Worm (Caenorhabditis elegans): ENCODE data around the gene Y47D7A.6.

Gene Y47D7A.6

ce11 chrV:4414613-4415071 lies 3.4 kb downstream of the Y47D7A.6 start, which contains the start of gene grl-5:
Gene grl-5 (minus strand): TSS chrV:4414663.
- no peak for TF ChIP-seq ceh-36 (tag; optimal IDR thresholded peaks at IDR 0.05)
- no peak for TF ChIP-seq tbx-37 (GFP tag; conservative IDR thresholded peaks at IDR 0.05)
- no peak for TF ChIP-seq flt-1 (GFP tag; IDR thresholded peaks at IDR 0.05)
- no peak for TF ChIP-seq B0310.2 (tag; optimal IDR thresholded peaks at IDR 0.05)
- no peak for TF ChIP-seq ceh-13 (GFP tag; optimal IDR thresholded peaks at IDR 0.05)
- TF ChIP-seq hmbx-1 (tag; optimal IDR thresholded peaks at IDR 0.05) = no peak
- no peak for TF ChIP-seq ama-1 (optimal IDR thresholded peaks at IDR 0.05)
- no peak for TF ChIP-seq scrt-1 (GFP tag; IDR thresholded peaks at IDR 0.05)
- TF ChIP-seq tra-4 (tag; optimal IDR thresholded peaks at IDR 0.05) = no peak
- no peak for TF ChIP-seq pes-1 (GFP tag; IDR thresholded peaks at IDR 0.05)
- TF ChIP-seq hmg-4 (GFP tag; optimal IDR thresholded peaks at IDR 0.05) = no peak
- TF ChIP-seq tbx-11 (GFP tag; IDR thresholded peaks at IDR 0.05) = no peak
- TF ChIP-seq ets-7 (tag; optimal IDR thresholded peaks at IDR 0.05) = no peak
- no peak for TF ChIP-seq hnd-1 (tag; optimal IDR thresholded peaks at IDR 0.05)
- TF ChIP-seq sea-1 (GFP tag; conservative IDR thresholded peaks at IDR 0.05) = no peak
- no peak for TF ChIP-seq aly-1 (tag; optimal IDR thresholded peaks at IDR 0.05)

ce11 chrV:4411714-4412113 lies 6.3 kb downstream of the Y47D7A.6 start, which contains the start of gene Y47D7A.17:
Gene Y47D7A.17 (minus strand): TSS chrV:4411814.
- TF ChIP-seq tra-4 (tag; optimal IDR thresholded peaks at IDR 0.05) = no peak
- TF ChIP-seq aly-1 (tag; optimal IDR thresholded peaks at IDR 0.05) = no peak
- TF ChIP-seq B0310.2 (tag; optimal IDR thresholded peaks at IDR 0.05) = no peak

- TF ChIP-seq sea-1 (GFP tag; conservative IDR thresholded peaks at IDR 0.05) = no peak
- no peak for TF ChIP-seq flt-1 (GFP tag; IDR thresholded peaks at IDR 0.05)
- TF ChIP-seq B0310.2 (tag; optimal IDR thresholded peaks at IDR 0.05) = no peak
- no peak for TF ChIP-seq tbx-37 (GFP tag; conservative IDR thresholded peaks at IDR 0.05)
- TF ChIP-seq tra-4 (tag; optimal IDR thresholded peaks at IDR 0.05) = no peak
- TF ChIP-seq hnd-1 (tag; optimal IDR thresholded peaks at IDR 0.05) = no peak
- no peak for TF ChIP-seq hmbx-1 (tag; optimal IDR thresholded peaks at IDR 0.05)
- no peak for TF ChIP-seq ceh-13 (GFP tag; optimal IDR thresholded peaks at IDR 0.05)
- TF ChIP-seq F13C5.2 (tag; optimal IDR thresholded peaks at IDR 0.05) = no peak
- no peak for TF ChIP-seq ceh-36 (tag; optimal IDR thresholded peaks at IDR 0.05)
- TF ChIP-seq ama-1 (optimal IDR thresholded peaks at IDR 0.05) = no peak
- no peak for TF ChIP-seq aly-1 (tag; optimal IDR thresholded peaks at IDR 0.05)
- TF ChIP-seq hmg-4 (GFP tag; optimal IDR thresholded peaks at IDR 0.05) = no peak
- no peak for TF ChIP-seq scrt-1 (GFP tag; IDR thresholded peaks at IDR 0.05)
Measured at ce11 chrV:4410643-4411042, 7.4 kb downstream of the Y47D7A.6 start, which contains the start of gene Y47D7A.3. Gene Y47D7A.3 (plus strand): TSS chrV:4410943.

DNA sequence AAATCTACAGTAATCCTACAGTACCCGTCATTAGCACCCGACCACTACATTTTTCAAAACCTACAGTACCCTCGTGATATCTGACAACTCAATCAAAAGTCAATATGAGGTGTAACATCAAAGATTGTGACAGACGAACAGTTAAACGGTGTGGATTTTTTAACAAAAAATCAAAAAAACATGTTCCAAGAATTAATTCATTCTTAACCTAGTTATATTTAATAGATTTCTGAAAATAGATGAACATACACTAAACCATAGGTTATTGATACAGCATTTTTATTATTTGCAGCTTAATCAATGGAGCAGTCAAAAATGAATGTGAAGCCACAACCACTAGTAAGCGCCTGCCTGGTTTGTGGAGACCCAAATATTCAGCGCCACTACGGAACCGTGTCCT lies 10.5 kb downstream of the Y47D7A.6 start, which contains the start of gene nhr-118:
Gene nhr-118, plus strand, starts transcription at position 301 of the 400 bp plus-strand sequence.
- TF ChIP-seq ets-7 (tag; optimal IDR thresholded peaks at IDR 0.05) (no peak), hnd-1 (tag; optimal IDR thresholded peaks at IDR 0.05) (no peak), sea-1 (GFP tag; conservative IDR thresholded peaks at IDR 0.05) (no peak), F13C5.2 (tag; optimal IDR thresholded peaks at IDR 0.05) (no peak), B0310.2 (tag; optimal IDR thresholded peaks at IDR 0.05) (no peak), tbx-37 (GFP tag; conservative IDR thresholded peaks at IDR 0.05) (no peak)

- TF ChIP-seq aly-1 (tag; optimal IDR thresholded peaks at IDR 0.05) (no peak), hmbx-1 (tag; optimal IDR thresholded peaks at IDR 0.05) (no peak), F13C5.2 (tag; optimal IDR thresholded peaks at IDR 0.05) (no peak), sea-1 (GFP tag; conservative IDR thresholded peaks at IDR 0.05) (no peak), hmg-4 (GFP tag; optimal IDR thresholded peaks at IDR 0.05) (no peak), hnd-1 (tag; optimal IDR thresholded peaks at IDR 0.05) (no peak), pes-1 (GFP tag; IDR thresholded peaks at IDR 0.05) (no peak), ceh-13 (GFP tag; optimal IDR thresholded peaks at IDR 0.05) (no peak)
Measured at ce11 chrV:4401865-4402264, 16.2 kb downstream of the Y47D7A.6 start, which contains the start of gene F13A2.5. Gene F13A2.5 (minus strand): TSS chrV:4401965.

DNA sequence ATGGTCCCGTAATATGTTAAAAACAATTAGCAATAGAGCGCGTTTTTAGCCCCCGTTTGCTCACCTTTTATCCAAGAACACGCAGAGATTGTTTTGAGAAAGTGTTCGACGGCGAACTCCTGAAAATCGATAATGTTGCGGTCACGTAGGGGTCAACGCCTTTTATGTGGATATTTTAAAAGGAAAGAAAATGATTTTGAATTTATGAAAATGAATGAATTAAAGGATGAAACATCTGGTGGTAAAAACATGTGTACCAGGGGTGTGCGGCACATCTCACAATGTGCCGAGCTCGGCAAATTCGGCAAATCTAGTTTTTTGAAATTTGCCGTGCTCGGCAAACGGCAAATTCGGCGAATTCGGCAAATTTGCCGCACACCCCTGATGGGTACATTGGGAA lies 17.9 kb downstream of the Y47D7A.6 start, which contains the start of gene F13A2.4:
Gene F13A2.4, minus strand, starts transcription at position 101 of the 400 bp plus-strand sequence.
- no peak for TF ChIP-seq B0310.2 (tag; optimal IDR thresholded peaks at IDR 0.05)

DNA sequence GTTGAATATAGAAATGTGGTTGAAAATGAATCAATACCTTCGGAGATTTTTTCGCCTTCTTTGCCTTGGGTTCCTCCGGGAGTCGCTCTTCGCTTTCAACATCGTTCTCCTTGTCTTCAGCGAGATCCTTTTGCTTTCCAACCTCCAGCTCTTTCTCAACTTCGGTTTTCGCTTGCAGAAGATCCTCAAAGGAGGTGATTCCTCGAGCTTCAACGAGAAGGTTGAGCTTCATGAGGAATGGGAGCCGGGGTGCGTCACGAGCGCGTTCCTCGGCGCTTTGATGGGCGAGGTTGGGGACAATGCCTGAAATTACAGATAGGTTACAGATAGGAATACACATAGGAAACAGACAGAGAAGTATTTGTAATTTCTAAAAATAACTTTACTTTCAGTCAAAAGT lies 19.1 kb downstream of the Y47D7A.6 start:
- TF ChIP-seq hmbx-1 (tag; optimal IDR thresholded peaks at IDR 0.05) = no peak
- TF ChIP-seq ama-1 (optimal IDR thresholded peaks at IDR 0.05) = no peak
- no peak for TF ChIP-seq ceh-36 (tag; optimal IDR thresholded peaks at IDR 0.05)
- TF ChIP-seq B0310.2 (tag; optimal IDR thresholded peaks at IDR 0.05) = no peak
- no peak for TF ChIP-seq F13C5.2 (tag; optimal IDR thresholded peaks at IDR 0.05)
- no peak for TF ChIP-seq tbx-11 (GFP tag; IDR thresholded peaks at IDR 0.05)
- TF ChIP-seq flt-1 (GFP tag; IDR thresholded peaks at IDR 0.05) = no peak
- no peak for TF ChIP-seq pes-1 (GFP tag; IDR thresholded peaks at IDR 0.05)
- no peak for TF ChIP-seq tra-4 (tag; optimal IDR thresholded peaks at IDR 0.05)
- no peak for TF ChIP-seq sea-1 (GFP tag; conservative IDR thresholded peaks at IDR 0.05)
- no peak for TF ChIP-seq hmg-4 (GFP tag; optimal IDR thresholded peaks at IDR 0.05)
- TF ChIP-seq hnd-1 (tag; optimal IDR thresholded peaks at IDR 0.05) = no peak
- TF ChIP-seq scrt-1 (GFP tag; IDR thresholded peaks at IDR 0.05) = no peak
- TF ChIP-seq aly-1 (tag; optimal IDR thresholded peaks at IDR 0.05) = no peak

DNA sequence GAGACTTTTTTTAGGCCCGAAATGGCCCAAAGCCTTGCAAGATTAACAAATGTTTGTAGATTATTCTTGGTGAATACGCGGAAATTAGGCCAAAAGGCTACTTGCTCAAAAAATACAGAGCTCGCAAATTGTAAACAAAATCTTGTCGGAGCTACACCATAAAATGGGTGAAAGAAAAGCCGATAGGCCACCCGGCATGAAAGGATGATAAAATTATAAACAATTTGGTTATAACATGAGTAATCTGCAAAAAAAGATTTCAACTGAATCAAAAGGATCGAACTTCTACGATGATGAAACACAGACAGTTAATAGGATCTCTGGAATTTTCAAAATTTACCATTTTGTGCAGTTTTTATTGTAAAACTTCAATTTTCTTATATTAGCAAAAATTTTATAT lies 19.9 kb downstream of the Y47D7A.6 start:
- TF ChIP-seq ets-7 (tag; optimal IDR thresholded peaks at IDR 0.05) (no peak), ceh-13 (GFP tag; optimal IDR thresholded peaks at IDR 0.05) (no peak), sea-1 (GFP tag; conservative IDR thresholded peaks at IDR 0.05) (no peak), flt-1 (GFP tag; IDR thresholded peaks at IDR 0.05) (no peak), pes-1 (GFP tag; IDR thresholded peaks at IDR 0.05) (no peak), hmbx-1 (tag; optimal IDR thresholded peaks at IDR 0.05) (no peak), aly-1 (tag; optimal IDR thresholded peaks at IDR 0.05) (no peak), B0310.2 (tag; optimal IDR thresholded peaks at IDR 0.05) (no peak), F13C5.2 (tag; optimal IDR thresholded peaks at IDR 0.05) (no peak), scrt-1 (GFP tag; IDR thresholded peaks at IDR 0.05) (no peak), ceh-36 (tag; optimal IDR thresholded peaks at IDR 0.05) (no peak), ama-1 (optimal IDR thresholded peaks at IDR 0.05) (no peak), hmg-4 (GFP tag; optimal IDR thresholded peaks at IDR 0.05) (no peak), hnd-1 (tag; optimal IDR thresholded peaks at IDR 0.05) (no peak), tbx-37 (GFP tag; conservative IDR thresholded peaks at IDR 0.05) (no peak), tra-4 (tag; optimal IDR thresholded peaks at IDR 0.05) (no peak), tbx-11 (GFP tag; IDR thresholded peaks at IDR 0.05) (no peak)

All from whole organism, early embryonic.